Fruit fly (Drosophila melanogaster): ENCODE measurements around the gene Elo68beta.
"Not testable (repeated sequence)": the region's sequence is repeated elsewhere in the genome, so short reads cannot be mapped to it uniquely, and the experiment has no call there.

Elo68beta gene

dm6 chr3L:11101598-11101997, at the start of gene Elo68beta:
Gene Elo68beta (minus strand): TSS chr3L:11101698.
- TF ChIP-seq insv (optimal IDR thresholded peaks at IDR 0.05): no peak
- TF ChIP-seq ttk (optimal IDR thresholded peaks at IDR 0.05): no peak
- no peak for TF ChIP-seq Sin3A (optimal IDR thresholded peaks at IDR 0.05)
- TF ChIP-seq Myc (optimal IDR thresholded peaks at IDR 0.05): no peak
- no peak for TF ChIP-seq psq (optimal IDR thresholded peaks at IDR 0.05)
- no peak for TF ChIP-seq h (optimal IDR thresholded peaks at IDR 0.05)

DNA sequence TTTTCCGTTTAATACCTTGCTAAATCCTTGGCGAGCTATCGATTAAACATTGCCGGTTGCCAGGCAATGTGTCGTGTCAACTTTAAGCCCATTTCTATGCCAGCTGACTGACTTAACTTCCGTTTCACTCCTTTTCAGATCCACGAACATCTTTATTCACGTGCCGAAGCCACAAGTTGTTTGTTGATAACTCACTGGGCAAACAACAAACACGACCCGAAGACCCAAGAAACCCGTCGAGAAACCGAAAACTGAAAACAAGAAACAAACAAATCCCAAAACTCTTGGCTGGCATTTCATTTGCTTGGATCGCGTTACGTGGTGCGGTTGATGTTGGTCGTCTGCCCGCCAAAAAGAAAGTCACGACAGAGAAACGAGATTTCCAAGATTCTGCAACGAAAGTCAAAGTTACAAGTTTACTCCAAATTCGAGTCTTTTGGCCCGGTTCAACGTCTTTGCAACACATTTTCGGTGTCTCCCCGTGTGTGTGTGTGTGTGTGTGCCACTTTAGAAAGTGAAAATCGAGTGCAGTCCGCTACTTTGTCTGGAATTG, 49.3 kb upstream of the Elo68beta start, which contains the start of gene CG6216:
TSS of gene CG6216 (minus strand) at position 51 of the 553 bp plus-strand sequence.
- no peak for TF ChIP-seq Myc (optimal IDR thresholded peaks at IDR 0.05)
- no peak for TF ChIP-seq ttk (optimal IDR thresholded peaks at IDR 0.05)
- no peak for TF ChIP-seq insv (optimal IDR thresholded peaks at IDR 0.05)
- TF ChIP-seq psq (optimal IDR thresholded peaks at IDR 0.05): no peak
- no peak for TF ChIP-seq Sin3A (optimal IDR thresholded peaks at IDR 0.05)
- no peak for TF ChIP-seq h (optimal IDR thresholded peaks at IDR 0.05)

dm6 chr3L:11148478-11149251, 47.2 kb upstream of the Elo68beta start:
- no peak for TF ChIP-seq h (optimal IDR thresholded peaks at IDR 0.05)
- no peak for TF ChIP-seq ttk (optimal IDR thresholded peaks at IDR 0.05)
- no peak for TF ChIP-seq insv (optimal IDR thresholded peaks at IDR 0.05)
- no peak for TF ChIP-seq Sin3A (optimal IDR thresholded peaks at IDR 0.05)
- TF ChIP-seq Myc (optimal IDR thresholded peaks at IDR 0.05): no peak
- TF ChIP-seq psq (optimal IDR thresholded peaks at IDR 0.05): no peak

DNA sequence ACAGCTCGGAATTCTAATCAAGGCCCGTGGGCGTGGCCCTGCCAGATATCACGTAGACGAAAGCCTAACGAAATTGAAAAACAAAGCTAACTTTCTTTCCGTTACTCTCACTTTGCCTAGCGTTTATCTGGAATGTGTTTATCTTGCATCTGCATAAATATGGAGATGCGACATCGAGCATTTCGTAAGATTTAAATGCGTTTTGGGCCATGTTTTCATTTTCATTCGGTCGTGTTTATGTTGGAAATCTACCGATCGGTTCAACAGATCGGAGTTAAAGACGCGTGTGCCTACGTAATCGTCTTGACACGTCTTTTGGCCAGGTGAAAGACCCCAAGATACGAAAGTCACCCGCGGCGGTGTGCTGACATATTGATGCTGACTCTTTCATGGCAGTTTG, 46.2 kb upstream of the Elo68beta start:
- no peak for TF ChIP-seq h (optimal IDR thresholded peaks at IDR 0.05)
- TF ChIP-seq ttk (optimal IDR thresholded peaks at IDR 0.05): no peak
- no peak for TF ChIP-seq Sin3A (optimal IDR thresholded peaks at IDR 0.05)
- no peak for TF ChIP-seq psq (optimal IDR thresholded peaks at IDR 0.05)
- TF ChIP-seq insv (optimal IDR thresholded peaks at IDR 0.05): no peak
- no peak for TF ChIP-seq Myc (optimal IDR thresholded peaks at IDR 0.05)

- TF ChIP-seq ttk (optimal IDR thresholded peaks at IDR 0.05) (no peak), h (optimal IDR thresholded peaks at IDR 0.05) (no peak), Myc (optimal IDR thresholded peaks at IDR 0.05) (no peak), insv (optimal IDR thresholded peaks at IDR 0.05) (no peak), psq (optimal IDR thresholded peaks at IDR 0.05) (no peak), Sin3A (optimal IDR thresholded peaks at IDR 0.05) (no peak)
These were observed 43.6 kb upstream of the Elo68beta start for dm6 chr3L:11145065-11145464.

DNA sequence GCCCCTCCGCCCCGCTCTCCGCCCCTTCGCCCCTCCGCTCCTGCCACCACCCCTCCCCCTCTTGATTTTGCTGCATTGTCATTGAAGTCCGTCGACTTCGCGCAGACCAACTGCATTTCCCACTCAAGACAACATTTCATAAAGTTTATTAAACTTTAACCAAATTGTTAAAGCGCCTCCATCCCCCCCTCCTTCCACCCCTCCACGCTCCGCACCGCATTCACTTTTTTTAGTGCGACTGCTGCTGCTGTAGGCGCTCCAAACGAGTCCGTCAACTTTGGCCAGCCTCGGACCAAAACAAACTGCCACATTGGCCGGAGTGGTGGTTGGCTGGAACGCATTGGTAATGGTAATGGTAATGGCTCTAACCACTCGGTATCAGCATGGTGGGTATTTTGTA, 37.4 kb upstream of the Elo68beta start:
- TF ChIP-seq Sin3A (optimal IDR thresholded peaks at IDR 0.05): no peak
- no peak for TF ChIP-seq h (optimal IDR thresholded peaks at IDR 0.05)
- no peak for TF ChIP-seq ttk (optimal IDR thresholded peaks at IDR 0.05)
- no peak for TF ChIP-seq Myc (optimal IDR thresholded peaks at IDR 0.05)
- no peak for TF ChIP-seq psq (optimal IDR thresholded peaks at IDR 0.05)
- TF ChIP-seq insv (optimal IDR thresholded peaks at IDR 0.05): no peak

dm6 chr3L:11136349-11136748, 34.9 kb upstream of the Elo68beta start:
- TF ChIP-seq Sin3A (optimal IDR thresholded peaks at IDR 0.05) (no peak), Myc (optimal IDR thresholded peaks at IDR 0.05) (no peak), insv (optimal IDR thresholded peaks at IDR 0.05) (no peak), h (optimal IDR thresholded peaks at IDR 0.05) (no peak), ttk (optimal IDR thresholded peaks at IDR 0.05) (no peak)

dm6 chr3L:11135846-11136245, 34.3 kb upstream of the Elo68beta start, which contains the start of gene IRSp53:
Gene IRSp53 (plus strand): TSS chr3L:11136049.
- TF ChIP-seq insv (optimal IDR thresholded peaks at IDR 0.05): no peak
- TF ChIP-seq h (optimal IDR thresholded peaks at IDR 0.05): no peak
- no peak for TF ChIP-seq psq (optimal IDR thresholded peaks at IDR 0.05)
- no peak for TF ChIP-seq Sin3A (optimal IDR thresholded peaks at IDR 0.05)
- no peak for TF ChIP-seq ttk (optimal IDR thresholded peaks at IDR 0.05)
- no peak for TF ChIP-seq Myc (optimal IDR thresholded peaks at IDR 0.05)

- TF ChIP-seq insv, psq, ttk (optimal IDR thresholded peaks at IDR 0.05): not testable (repeated sequence)
These were observed 33.4 kb upstream of the Elo68beta start, which contains the start of gene CG14143 for dm6 chr3L:11134886-11135285. Gene CG14143 (plus strand): TSS chr3L:11134987.

- TF ChIP-seq h, psq, Myc (optimal IDR thresholded peaks at IDR 0.05): not testable (repeated sequence)
These were observed 30.6 kb upstream of the Elo68beta start, which contains the start of gene CG32074 for dm6 chr3L:11132055-11132454. Gene CG32074 (minus strand): TSS chr3L:11132322.

DNA sequence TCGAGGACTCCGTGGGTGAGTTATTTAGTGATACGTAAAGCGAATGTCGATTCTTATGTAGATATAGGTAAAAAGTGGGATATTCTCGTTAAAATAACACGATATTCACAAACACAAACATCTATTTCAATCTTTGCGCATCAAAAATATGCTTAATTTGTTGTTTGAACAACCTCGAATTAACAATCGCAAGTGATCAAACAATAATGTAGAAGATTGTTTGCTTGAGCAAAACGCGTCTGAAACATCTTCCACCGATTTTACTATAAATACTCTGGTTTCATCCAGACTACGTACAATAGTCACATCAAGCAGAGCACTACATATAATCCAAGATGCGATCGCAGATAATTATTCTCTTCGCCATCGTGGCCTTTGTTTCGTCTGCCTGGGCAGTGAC, 29.0 kb upstream of the Elo68beta start, which contains the start of gene nol:
TSS of gene nol (plus strand) at position 301 of the 400 bp plus-strand sequence.
- TF ChIP-seq psq (optimal IDR thresholded peaks at IDR 0.05): no peak
- TF ChIP-seq insv (optimal IDR thresholded peaks at IDR 0.05): no peak
- TF ChIP-seq Sin3A (optimal IDR thresholded peaks at IDR 0.05): no peak
- TF ChIP-seq ttk (optimal IDR thresholded peaks at IDR 0.05): no peak
- no peak for TF ChIP-seq Myc (optimal IDR thresholded peaks at IDR 0.05)
- no peak for TF ChIP-seq h (optimal IDR thresholded peaks at IDR 0.05)

All from Kc167 (cell line).